Worm (Caenorhabditis elegans) whole organism, L1 larva: ENCODE measurements around the gene srh-257.

Experiments
- C16A3.4 ChIP-seq: fragments of 150-350 bp; optimal IDR thresholded peaks from 2 replicates; lab custom pipeline; 2014; ENCODE audit warnings: missing biosample characterization, missing genetic modification characterization
- aly-2 ChIP-seq: fragments of 150-350 bp; optimal IDR thresholded peaks from 2 replicates; lab custom pipeline; 2014; ENCODE audit warnings: missing biosample characterization, missing genetic modification characterization
- blmp-1 ChIP-seq: fragments of 150-350 bp; optimal IDR thresholded peaks from 2 replicates; lab custom pipeline; 2014; ENCODE audit warnings: missing biosample characterization, missing genetic modification characterization
- ceh-8 ChIP-seq: fragments of 200-800 bp; sonication (Bioruptor generic); optimal IDR thresholded peaks from 2 replicates; lab custom pipeline; 2018; ENCODE audit warnings: mild to moderate bottlenecking, missing genetic modification characterization, moderate library complexity, missing compliant biosample characterization
- dpl-1 ChIP-seq, 3 experiments: fragments of 150-350 bp in 2 of 3; sonication (generic microtip) in 1 of 3; optimal IDR thresholded peaks; 2 replicates each; lab custom pipeline; 2014 to 2017; ENCODE audit warnings: missing biosample characterization in 3 of 3, missing genetic modification characterization in 3 of 3, missing genetic modification reagents in 3 of 3
- efl-1 ChIP-seq, 4 experiments: fragments of 150-350 bp; optimal IDR thresholded peaks in 3 of 4; peaks in 1 of 4; 1 replicate in 1 of 4; 2 replicates in 3 of 4; lab custom pipeline; 2014; ENCODE audit warnings: missing biosample characterization in 2 of 4, missing genetic modification characterization in 2 of 4, missing genetic modification reagents in 2 of 4
- elt-2 ChIP-seq: sonication (generic microtip); optimal IDR thresholded peaks from 2 replicates; lab custom pipeline; 2016; ENCODE audit warnings: missing genetic modification characterization, mild to moderate bottlenecking, inconsistent platforms, missing compliant biosample characterization, missing genetic modification reagents
- ets-5 ChIP-seq: fragments of 200-800 bp; sonication (Bioruptor generic); IDR thresholded peaks from 2 replicates; pipeline ENCODE4 v1.3.6; 2022; ENCODE audit warnings: missing genetic modification characterization, missing compliant biosample characterization
- fkh-10 ChIP-seq: sonication (generic microtip); optimal IDR thresholded peaks from 2 replicates; lab custom pipeline; 2017; ENCODE audit warnings: missing biosample characterization, missing genetic modification reagents, missing genetic modification characterization
- fkh-4 ChIP-seq: sonication (generic microtip); optimal IDR thresholded peaks from 2 replicates; lab custom pipeline; 2016; ENCODE audit warnings: missing compliant biosample characterization, missing genetic modification characterization, borderline replicate concordance
- hlh-4 ChIP-seq: sonication (generic microtip); optimal IDR thresholded peaks from 2 replicates; lab custom pipeline; 2016; ENCODE audit warnings: mild to moderate bottlenecking, missing genetic modification characterization, missing compliant biosample characterization
- hpl-2 ChIP-seq: fragments of 150-350 bp; optimal IDR thresholded peaks from 2 replicates; lab custom pipeline; 2014; ENCODE audit warnings: missing biosample characterization, missing genetic modification reagents, missing genetic modification characterization
- irx-1 ChIP-seq: sonication (generic microtip); optimal IDR thresholded peaks from 2 replicates; lab custom pipeline; 2016; ENCODE audit warnings: missing genetic modification characterization, missing compliant biosample characterization
- isw-1 ChIP-seq: fragments of 200-800 bp; sonication (Bioruptor generic); IDR thresholded peaks from 2 replicates; pipeline ENCODE4 v1.3.6; 2022; ENCODE audit warnings: missing genetic modification characterization, missing compliant biosample characterization
- lin-13 ChIP-seq: fragments of 150-350 bp; optimal IDR thresholded peaks from 2 replicates; lab custom pipeline; 2014; ENCODE audit warnings: missing biosample characterization, missing genetic modification reagents, missing genetic modification characterization
- lin-14 ChIP-seq: fragments of 200-800 bp; sonication (Bioruptor generic); optimal IDR thresholded peaks from 2 replicates; lab custom pipeline; 2018; ENCODE audit warnings: mild to moderate bottlenecking, missing genetic modification characterization, moderate library complexity, missing compliant biosample characterization
- lin-35 ChIP-seq, 2 experiments: fragments of 150-350 bp; optimal IDR thresholded peaks; 2 replicates each; lab custom pipeline; 2014; ENCODE audit warnings: missing biosample characterization in 2 of 2, missing genetic modification characterization in 2 of 2, missing genetic modification reagents in 2 of 2
- mep-1 ChIP-seq: fragments of 150-350 bp; optimal IDR thresholded peaks from 2 replicates; lab custom pipeline; 2014; ENCODE audit warnings: missing biosample characterization, missing genetic modification characterization
- nhr-11 ChIP-seq: fragments of 150-350 bp; optimal IDR thresholded peaks from 2 replicates; lab custom pipeline; 2014; ENCODE audit warnings: missing biosample characterization, missing genetic modification characterization
- nhr-20 ChIP-seq: sonication (generic microtip); optimal IDR thresholded peaks from 2 replicates; lab custom pipeline; 2016; ENCODE audit warnings: mild to moderate bottlenecking, missing genetic modification characterization, missing compliant biosample characterization
- nhr-237 ChIP-seq: fragments of 150-350 bp; optimal IDR thresholded peaks from 2 replicates; lab custom pipeline; 2014; ENCODE audit warnings: missing biosample characterization, missing genetic modification characterization
- nhr-47 ChIP-seq: sonication (generic microtip); optimal IDR thresholded peaks from 2 replicates; lab custom pipeline; 2016; ENCODE audit warnings: mild to moderate bottlenecking, missing genetic modification characterization, moderate library complexity, missing compliant biosample characterization
- nhr-76 ChIP-seq: sonication (generic microtip); optimal IDR thresholded peaks from 2 replicates; lab custom pipeline; 2017; ENCODE audit warnings: missing biosample characterization, missing genetic modification characterization
- nhr-90 ChIP-seq: sonication (generic microtip); optimal IDR thresholded peaks from 2 replicates; lab custom pipeline; 2016; ENCODE audit warnings: mild to moderate bottlenecking, missing genetic modification characterization, missing compliant biosample characterization; ENCODE audit not compliant: poor library complexity
- snpc-4 ChIP-seq: fragments of 150-350 bp; optimal IDR thresholded peaks from 2 replicates; lab custom pipeline; 2014; ENCODE audit warnings: missing biosample characterization, missing genetic modification characterization
- snu-23 ChIP-seq: sonication (generic microtip); optimal IDR thresholded peaks from 2 replicates; lab custom pipeline; 2016; ENCODE audit warnings: missing genetic modification characterization, missing compliant biosample characterization
- sptf-1 ChIP-seq: fragments of 150-350 bp; optimal IDR thresholded peaks from 2 replicates; lab custom pipeline; 2014; ENCODE audit warnings: missing biosample characterization, missing genetic modification characterization
- sup-37 ChIP-seq: fragments of 200-800 bp; sonication (Bioruptor generic); optimal IDR thresholded peaks from 2 replicates; lab custom pipeline; 2018; ENCODE audit warnings: mild to moderate bottlenecking, missing genetic modification characterization, missing compliant biosample characterization
- swsn-7 ChIP-seq: sonication (generic microtip); optimal IDR thresholded peaks from 2 replicates; lab custom pipeline; 2016; ENCODE audit warnings: missing genetic modification characterization, missing compliant biosample characterization
- unc-98 ChIP-seq: fragments of 200-800 bp; sonication (Bioruptor generic); IDR thresholded peaks from 2 replicates; pipeline ENCODE4 v1.3.6; 2022; ENCODE audit warnings: missing genetic modification characterization, missing compliant biosample characterization
- xbp-1 ChIP-seq: sonication (generic microtip); optimal IDR thresholded peaks from 2 replicates; lab custom pipeline; 2016; ENCODE audit warnings: missing genetic modification characterization, missing compliant biosample characterization
- zag-1 ChIP-seq: fragments of 150-350 bp; optimal IDR thresholded peaks from 2 replicates; lab custom pipeline; 2014; ENCODE audit warnings: missing biosample characterization, missing genetic modification characterization
- ztf-4 ChIP-seq: fragments of 150-350 bp; optimal IDR thresholded peaks from 2 replicates; lab custom pipeline; 2014; ENCODE audit warnings: missing biosample characterization, missing genetic modification characterization

The srh-257 gene

DNA sequence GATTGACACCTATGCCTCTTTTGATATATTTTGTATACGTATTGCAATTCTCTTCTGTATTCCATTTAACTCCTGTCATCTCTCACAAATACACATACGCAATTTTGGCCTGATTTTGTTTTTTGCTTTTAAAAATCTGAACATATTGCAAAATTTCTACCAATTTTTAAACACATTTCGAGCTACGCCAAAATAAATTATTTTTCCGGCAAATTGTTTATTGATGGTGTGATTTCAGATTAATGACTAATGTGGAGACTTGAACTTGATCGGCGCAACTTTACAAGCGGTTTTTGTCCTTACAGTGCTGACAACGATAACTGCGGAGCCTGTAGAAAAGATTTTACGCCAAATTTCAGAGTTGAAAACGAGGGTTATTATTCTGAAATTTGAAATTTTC lies 9.9 kb upstream of the srh-257 start:
- TF ChIP-seq sptf-1 (no peak), nhr-237 (tag; lab: Kevin White, UChicago) (no peak), lin-35 (GFP tag; optimal IDR thresholded peaks at IDR 0.05; lab: Kevin White, UChicago) (no peak), snu-23 (no peak), aly-2 (tag; lab: Kevin White, UChicago) (no peak), nhr-90 (tag; lab: Kevin White, UChicago) (no peak), unc-98 (no peak), nhr-20 (tag; lab: Kevin White, UChicago) (no peak), C16A3.4 (no peak), nhr-47 (tag; lab: Kevin White, UChicago) (no peak)
- TF ChIP-seq, all 84 proteins: peak for 0

DNA sequence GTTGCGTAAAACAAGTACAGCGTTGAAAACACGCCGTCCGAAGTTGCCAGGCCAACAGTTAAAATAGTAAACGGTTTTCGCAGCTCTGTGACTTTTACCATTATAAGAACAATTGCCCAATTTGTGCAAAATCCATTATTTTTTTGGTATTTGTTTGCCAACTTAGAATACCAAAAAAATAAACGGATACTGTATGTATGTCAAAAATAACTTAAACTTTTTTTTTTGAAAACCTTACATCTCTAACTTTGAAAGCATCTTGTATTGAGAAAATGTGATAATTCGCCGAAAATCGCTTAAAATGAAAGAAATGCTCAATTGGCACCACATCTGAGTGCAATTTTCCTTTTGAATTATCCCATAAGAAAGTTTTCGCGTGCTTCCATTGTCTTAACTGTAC lies 8.3 kb upstream of the srh-257 start, which contains the start of gene fbxa-199:
Gene fbxa-199 (minus strand): TSS at position 101 of the 400 bp plus-strand sequence.
- TF ChIP-seq nhr-76 (tag; lab: Kevin White, UChicago), result no peak
- no peak for TF ChIP-seq fkh-4 (tag; lab: Kevin White, UChicago)
- no peak for TF ChIP-seq lin-35 (GFP tag; optimal IDR thresholded peaks at IDR 0.05; lab: Kevin White, UChicago)
- no peak for TF ChIP-seq hpl-2 (GFP tag; lab: Kevin White, UChicago)
- no peak for TF ChIP-seq nhr-47 (tag; lab: Kevin White, UChicago)
- TF ChIP-seq zag-1 (tag; lab: Kevin White, UChicago), result no peak
- TF ChIP-seq swsn-7 (tag; lab: Kevin White, UChicago), result no peak
- TF ChIP-seq sup-37 (GFP tag; lab: Kevin White, UChicago), result no peak
- no peak for TF ChIP-seq dpl-1 (GFP tag; optimal IDR thresholded peaks at IDR 0.05; lab: Kevin White, UChicago)
- no peak for TF ChIP-seq lin-13 (GFP tag; lab: Kevin White, UChicago)
- no peak for TF ChIP-seq snpc-4
- TF ChIP-seq mep-1 (tag; lab: Kevin White, UChicago), result no peak
- no peak for TF ChIP-seq ztf-4 (tag; lab: Kevin White, UChicago)
- TF ChIP-seq ceh-8, result no peak

DNA sequence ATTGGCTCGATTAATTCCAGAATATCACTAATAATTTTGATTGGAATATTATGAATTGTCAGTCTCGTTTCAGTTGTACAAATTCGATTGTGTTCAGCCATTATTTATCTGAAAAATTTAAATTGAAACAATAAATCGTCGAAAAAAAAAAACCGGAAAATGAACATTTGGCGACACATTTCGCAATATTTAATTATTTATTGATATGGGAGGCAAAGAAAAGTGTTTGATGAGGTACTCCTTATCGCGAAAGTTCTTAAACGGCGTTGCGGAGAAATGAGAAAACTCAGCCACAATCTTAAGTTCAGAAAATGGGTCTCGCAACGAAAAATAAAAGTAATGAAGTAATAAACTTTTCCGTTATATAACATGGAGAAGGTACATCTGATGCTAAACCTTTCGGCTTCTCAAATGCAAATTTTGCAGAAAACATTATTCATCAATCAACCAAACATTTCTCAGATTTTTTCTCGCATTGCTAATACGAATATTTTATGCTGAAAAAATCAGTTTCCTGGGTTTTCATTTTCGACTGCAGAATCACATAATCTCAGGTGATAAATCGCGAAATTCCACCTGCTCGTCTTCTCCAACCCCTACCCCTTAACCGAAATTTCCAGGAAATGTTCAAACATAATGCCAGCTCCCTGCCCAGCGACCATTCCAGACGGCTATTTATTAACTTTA lies 7.2 kb upstream of the srh-257 start, which contains the start of the genes T06E6.15 and sri-7:
Gene T06E6.15 (minus strand): TSS at position 101 of the 687 bp plus-strand sequence.
Gene sri-7 (plus strand): TSS at position 637 of the 687 bp plus-strand sequence.
- no peak for TF ChIP-seq xbp-1 (tag; lab: Kevin White, UChicago)
- no peak for TF ChIP-seq nhr-90 (tag; lab: Kevin White, UChicago)
- TF ChIP-seq swsn-7 (tag; lab: Kevin White, UChicago), result no peak
- no peak for TF ChIP-seq irx-1 (tag; lab: Kevin White, UChicago)
- TF ChIP-seq ceh-8, result no peak
- peak; percentile 89 for TF ChIP-seq hlh-4 (tag; lab: Kevin White, UChicago)
- TF ChIP-seq efl-1 (optimal IDR thresholded peaks at IDR 0.05; lab: Kevin White, UChicago), result no peak
- TF ChIP-seq efl-1 (GFP tag; optimal IDR thresholded peaks at IDR 0.05 in 1 of 2; lab: Kevin White, UChicago), result peak in 1 of 2 experiments; percentile 40

DNA sequence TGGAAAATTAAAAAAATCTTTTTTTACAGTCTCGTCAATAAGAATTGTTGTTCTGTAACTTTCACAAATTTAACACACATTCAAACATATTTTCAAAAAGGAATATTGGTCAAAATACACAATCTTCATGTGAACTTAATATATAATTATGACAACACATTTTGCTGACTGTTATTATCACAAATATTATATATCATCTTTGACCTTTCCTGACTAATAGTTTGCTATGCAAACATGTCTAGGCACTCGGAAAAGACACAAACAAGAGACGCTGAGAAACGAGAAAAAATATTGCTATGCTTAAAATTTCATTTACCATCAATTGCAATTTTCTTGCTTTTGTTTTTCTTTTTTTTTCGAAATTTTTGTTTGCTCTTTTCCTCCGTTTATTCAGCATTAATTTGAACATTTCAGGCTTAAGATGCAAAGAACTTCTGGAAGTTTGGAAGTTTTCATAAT lies 5.1 kb upstream of the srh-257 start, which contains the start of gene fbxa-135:
Gene fbxa-135 (plus strand): TSS at position 409 of the 459 bp plus-strand sequence.
- TF ChIP-seq fkh-10 (GFP tag; lab: Kevin White, UChicago) (no peak), blmp-1 (no peak), elt-2 (tag; lab: Kevin White, UChicago) (peak; percentile 3), hlh-4 (tag; lab: Kevin White, UChicago) (no peak), lin-14 (no peak)

DNA sequence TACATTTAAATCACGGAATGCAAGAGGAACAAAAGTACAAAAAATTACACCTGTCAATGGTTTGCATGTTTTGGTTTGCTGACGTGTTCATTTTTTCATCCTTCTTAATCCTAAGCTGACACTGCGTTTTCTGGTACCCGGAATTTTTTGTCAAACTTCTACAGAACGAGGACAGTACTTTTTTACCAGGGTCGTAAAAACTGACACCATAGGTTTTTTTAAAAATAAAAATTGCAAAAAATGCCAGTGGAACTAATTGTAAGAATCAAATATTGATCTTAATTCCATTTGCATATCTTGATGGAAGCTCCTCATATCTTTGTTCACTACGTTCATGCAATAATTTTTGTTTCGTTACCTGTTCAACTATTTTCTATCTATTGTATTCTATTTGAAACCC lies 2.2 kb upstream of the srh-257 start, which contains the start of gene srh-258:
Gene srh-258 (plus strand): TSS at position 301 of the 400 bp plus-strand sequence.
- TF ChIP-seq nhr-11 (tag; lab: Kevin White, UChicago), result no peak
- no peak for TF ChIP-seq isw-1 (GFP tag; lab: Robert Waterston, UW)
- no peak for TF ChIP-seq ets-5 (GFP tag; lab: Robert Waterston, UW)
- no peak for TF ChIP-seq nhr-20 (tag; lab: Kevin White, UChicago)
